Fruit fly (Drosophila melanogaster) whole organism, embryonic: ENCODE results near the gene cysu.

Source experiments
- Antp ChIP-seq: fragments of 200-800 bp; sonication (Bioruptor generic); optimal IDR thresholded peaks from 3 replicates; lab custom pipeline; 2016; ENCODE audit warnings: missing biosample characterization, missing genetic modification characterization
- Bdp1 ChIP-seq: fragments of 200-800 bp; sonication (Bioruptor generic); optimal IDR thresholded peaks from 3 replicates; lab custom pipeline; 2016; ENCODE audit warnings: missing biosample characterization, missing genetic modification characterization
- CG1024 ChIP-seq: fragments of 200-800 bp; sonication (Bioruptor generic); IDR thresholded peaks from 2 replicates; pipeline ENCODE4 v1.3.6; 2022; ENCODE audit warnings: missing biosample characterization, missing genetic modification characterization
- CG10267 ChIP-seq: fragments of 200-800 bp; sonication (Bioruptor generic); optimal IDR thresholded peaks from 2 replicates; lab custom pipeline; 2018; ENCODE audit warnings: missing biosample characterization, mild to moderate bottlenecking, missing genetic modification characterization, moderate library complexity
- CG10431 ChIP-seq: fragments of 200-800 bp; sonication (Bioruptor generic); optimal IDR thresholded peaks from 3 replicates; lab custom pipeline; 2018; ENCODE audit warnings: missing biosample characterization, mild to moderate bottlenecking, missing genetic modification characterization
- CG11398 ChIP-seq: fragments of 200-800 bp; sonication (Bioruptor generic); optimal IDR thresholded peaks from 2 replicates; lab custom pipeline; 2016; ENCODE audit warnings: missing biosample characterization, missing genetic modification characterization
- CG11723 ChIP-seq: fragments of 200-800 bp; sonication (Bioruptor generic); optimal IDR thresholded peaks from 2 replicates; lab custom pipeline; 2017; ENCODE audit warnings: missing biosample characterization, mild to moderate bottlenecking, missing genetic modification characterization
- CG14050 ChIP-seq: fragments of 200-800 bp; sonication (Bioruptor generic); IDR thresholded peaks from 3 replicates; pipeline ENCODE4 v1.3.6; 2022; ENCODE audit warnings: missing biosample characterization, missing genetic modification characterization
- CG1602 ChIP-seq: fragments of 200-800 bp; sonication (Bioruptor generic); optimal IDR thresholded peaks from 3 replicates; lab custom pipeline; 2016; ENCODE audit warnings: missing biosample characterization, missing genetic modification characterization
- CG16813 ChIP-seq: fragments of 200-800 bp; sonication (Bioruptor generic); IDR thresholded peaks from 3 replicates; pipeline ENCODE4 v1.3.6; 2022; ENCODE audit warnings: missing biosample characterization, missing genetic modification characterization; ENCODE audit not compliant: partially characterized antibody
- CG17385 ChIP-seq: fragments of 200-800 bp; sonication (Bioruptor generic); optimal IDR thresholded peaks from 3 replicates; lab custom pipeline; 2018; ENCODE audit warnings: missing biosample characterization, mild to moderate bottlenecking, missing genetic modification characterization
- CG17829 ChIP-seq: fragments of 200-800 bp; optimal IDR thresholded peaks from 2 replicates; lab custom pipeline; 2019; ENCODE audit warnings: missing biosample characterization, mild to moderate bottlenecking, missing genetic modification characterization, moderate library complexity
- CG31224 ChIP-seq: fragments of 200-800 bp; sonication (Bioruptor generic); IDR thresholded peaks from 2 replicates; pipeline ENCODE4 v1.3.6; 2022; ENCODE audit warnings: missing biosample characterization, missing genetic modification characterization
- CG3838 ChIP-seq: fragments of 200-800 bp; sonication (Bioruptor generic); optimal IDR thresholded peaks from 3 replicates; lab custom pipeline; 2016; ENCODE audit warnings: missing biosample characterization, missing genetic modification characterization
- CG4360 ChIP-seq: fragments of 200-800 bp; sonication (Bioruptor generic); IDR thresholded peaks from 2 replicates; pipeline ENCODE4 v1.3.6; 2022; ENCODE audit warnings: missing biosample characterization, missing genetic modification characterization
- CG6683 ChIP-seq: fragments of 200-800 bp; sonication (Bioruptor generic); optimal IDR thresholded peaks from 2 replicates; lab custom pipeline; 2017; ENCODE audit warnings: missing biosample characterization, mild to moderate bottlenecking, missing genetic modification characterization, missing genetic modification reagents
- CG7372 ChIP-seq: fragments of 200-800 bp; sonication (Bioruptor generic); IDR thresholded peaks from 2 replicates; pipeline ENCODE4 v1.3.6; 2022; ENCODE audit warnings: missing biosample characterization, missing genetic modification characterization
- CG7745 ChIP-seq: fragments of 200-800 bp; sonication (Bioruptor generic); optimal IDR thresholded peaks from 2 replicates; lab custom pipeline; 2018; ENCODE audit warnings: missing biosample characterization, mild to moderate bottlenecking, missing genetic modification characterization, moderate library complexity
- CG7963 ChIP-seq: fragments of 200-800 bp; sonication (Bioruptor generic); IDR thresholded peaks from 3 replicates; pipeline ENCODE4 v1.3.6; 2022; ENCODE audit warnings: missing biosample characterization, missing genetic modification characterization; ENCODE audit not compliant: partially characterized antibody
- CG8944 ChIP-seq: fragments of 200-800 bp; sonication (Bioruptor generic); optimal IDR thresholded peaks from 3 replicates; lab custom pipeline; 2016; ENCODE audit warnings: missing biosample characterization, missing genetic modification characterization
- Chrac-16 ChIP-seq: fragments of 200-800 bp; sonication (Bioruptor generic); optimal IDR thresholded peaks from 3 replicates; lab custom pipeline; 2016; ENCODE audit warnings: missing biosample characterization, missing genetic modification characterization
- D ChIP-seq, 2 experiments: fragments of 200-800 bp in 1 of 2; fragments of >200 bp in 1 of 2; sonication (Bioruptor generic) in 1 of 2; optimal IDR thresholded peaks; 2 replicates in 1 of 2; 3 replicates in 1 of 2; lab custom pipeline; 2017; ENCODE audit warnings: mild to moderate bottlenecking in 1 of 2, missing biosample characterization in 1 of 2, missing genetic modification characterization in 1 of 2, missing genetic modification reagents in 1 of 2
- Dip2 ChIP-seq: fragments of 200-800 bp; sonication (Bioruptor generic); IDR thresholded peaks from 2 replicates; pipeline ENCODE4 v1.3.6; 2022; ENCODE audit warnings: missing biosample characterization, missing genetic modification characterization
- E2f1 ChIP-seq: fragments of 200-800 bp; sonication (Bioruptor generic); IDR thresholded peaks from 2 replicates; pipeline ENCODE4 v1.3.6; 2022; ENCODE audit warnings: missing biosample characterization, missing genetic modification characterization
- HLH4C ChIP-seq: fragments of 200-800 bp; sonication (Bioruptor generic); IDR thresholded peaks from 3 replicates; pipeline ENCODE4 v1.3.6; 2022; ENCODE audit warnings: missing biosample characterization, missing genetic modification characterization; ENCODE audit not compliant: partially characterized antibody
- Hr39 ChIP-seq: fragments of >200 bp; optimal IDR thresholded peaks from 2 replicates; lab custom pipeline; 2017
- Mad ChIP-seq: fragments of 200-800 bp; sonication (Bioruptor generic); optimal IDR thresholded peaks from 2 replicates; lab custom pipeline; 2016; ENCODE audit warnings: missing biosample characterization, missing genetic modification characterization
- Meics ChIP-seq: fragments of 200-800 bp; sonication (Bioruptor generic); optimal IDR thresholded peaks from 2 replicates; lab custom pipeline; 2017; ENCODE audit warnings: missing biosample characterization, mild to moderate bottlenecking, missing genetic modification characterization
- NC2α ChIP-seq: fragments of 200-800 bp; sonication (Bioruptor generic); optimal IDR thresholded peaks from 2 replicates; lab custom pipeline; 2016; ENCODE audit warnings: missing biosample characterization, missing genetic modification characterization
- NFAT ChIP-seq: fragments of 200-800 bp; sonication (Bioruptor generic); IDR thresholded peaks from 2 replicates; pipeline ENCODE4 v1.3.6; 2022; ENCODE audit warnings: missing biosample characterization, missing genetic modification characterization
- Nf-YB ChIP-seq: fragments of 200-800 bp; sonication (Bioruptor generic); optimal IDR thresholded peaks from 3 replicates; lab custom pipeline; 2019; ENCODE audit warnings: missing biosample characterization, mild to moderate bottlenecking, missing genetic modification characterization, moderate library complexity
- Ravus ChIP-seq: fragments of 200-800 bp; sonication (Bioruptor generic); IDR thresholded peaks from 2 replicates; pipeline ENCODE4 v1.3.6; 2022; ENCODE audit warnings: missing biosample characterization, missing genetic modification characterization
- ap ChIP-seq: fragments of 200-800 bp; sonication (Bioruptor generic); IDR thresholded peaks from 2 replicates; pipeline ENCODE4 v1.3.6; 2022; ENCODE audit warnings: missing biosample characterization, missing genetic modification characterization
- chm ChIP-seq: fragments of 200-800 bp; sonication (Bioruptor generic); IDR thresholded peaks from 2 replicates; pipeline ENCODE4 v1.3.6; 2022; ENCODE audit warnings: missing biosample characterization, missing genetic modification characterization
- dmrt11E ChIP-seq: fragments of 200-800 bp; sonication (Bioruptor generic); optimal IDR thresholded peaks from 3 replicates; lab custom pipeline; 2018; ENCODE audit warnings: missing biosample characterization, mild to moderate bottlenecking, missing genetic modification characterization, moderate library complexity
- ems ChIP-seq: fragments of 200-800 bp; sonication (Bioruptor generic); optimal IDR thresholded peaks from 3 replicates; lab custom pipeline; 2016; ENCODE audit warnings: missing biosample characterization, missing genetic modification characterization
- esg ChIP-seq: fragments of 200-800 bp; sonication (Bioruptor generic); conservative IDR thresholded peaks from 2 replicates; pipeline ENCODE4 v1.3.6; 2022; ENCODE audit warnings: missing biosample characterization, missing genetic modification characterization
- exex ChIP-seq: fragments of 200-800 bp; sonication (Bioruptor generic); optimal IDR thresholded peaks from 4 replicates; lab custom pipeline; 2018; ENCODE audit warnings: missing biosample characterization, mild to moderate bottlenecking, missing genetic modification characterization, moderate library complexity
- fd102C ChIP-seq: fragments of 200-800 bp; sonication (Bioruptor generic); optimal IDR thresholded peaks from 2 replicates; lab custom pipeline; 2018; ENCODE audit warnings: missing biosample characterization, mild to moderate bottlenecking, missing genetic modification characterization, moderate library complexity
- fd96Cb ChIP-seq: fragments of 200-800 bp; sonication (Bioruptor generic); optimal IDR thresholded peaks from 2 replicates; lab custom pipeline; 2018; ENCODE audit warnings: missing biosample characterization, mild to moderate bottlenecking, missing genetic modification characterization, moderate library complexity
- ftz-f1 ChIP-seq: fragments of 200-800 bp; sonication (Bioruptor generic); optimal IDR thresholded peaks from 2 replicates; lab custom pipeline; 2016; ENCODE audit warnings: missing biosample characterization, missing genetic modification characterization
- gfzf ChIP-seq: fragments of 200-800 bp; sonication (Bioruptor generic); optimal IDR thresholded peaks from 2 replicates; lab custom pipeline; 2016; ENCODE audit warnings: missing biosample characterization, mild to moderate bottlenecking, missing genetic modification characterization, moderate library complexity
- insv ChIP-seq, 2 experiments: fragments of 200-800 bp; sonication (Bioruptor generic); optimal IDR thresholded peaks; 3 replicates each; lab custom pipeline; 2016 to 2018; ENCODE audit warnings: missing biosample characterization in 2 of 2, missing genetic modification characterization in 2 of 2
- kah ChIP-seq: fragments of 200-800 bp; sonication (Bioruptor generic); optimal IDR thresholded peaks from 2 replicates; lab custom pipeline; 2018; ENCODE audit warnings: missing biosample characterization, mild to moderate bottlenecking, missing genetic modification characterization
- onecut ChIP-seq: fragments of 200-800 bp; sonication (Bioruptor generic); IDR thresholded peaks from 2 replicates; pipeline ENCODE4 v1.3.6; 2022; ENCODE audit warnings: missing biosample characterization, missing genetic modification characterization
- sens ChIP-seq: fragments of 200-800 bp; sonication (Bioruptor generic); peaks from one replicate; lab custom pipeline; 2016; ENCODE audit warnings: missing biosample characterization, missing genetic modification characterization
- stwl ChIP-seq: fragments of 200-800 bp; sonication (Bioruptor generic); optimal IDR thresholded peaks from 3 replicates; lab custom pipeline; 2018; ENCODE audit warnings: missing biosample characterization, mild to moderate bottlenecking, missing genetic modification characterization, moderate library complexity
- tgo ChIP-seq: fragments of 200-800 bp; sonication (Bioruptor generic); IDR thresholded peaks from 3 replicates; pipeline ENCODE4 v1.3.6; 2022; ENCODE audit warnings: missing biosample characterization, missing genetic modification characterization
- toy ChIP-seq: fragments of 200-800 bp; sonication (Bioruptor generic); IDR thresholded peaks from 2 replicates; pipeline ENCODE4 v1.3.6; 2022; ENCODE audit warnings: missing biosample characterization, missing genetic modification characterization
- zfh2 ChIP-seq: fragments of 200-800 bp; sonication (Bioruptor generic); optimal IDR thresholded peaks from 2 replicates; lab custom pipeline; 2016; ENCODE audit warnings: missing biosample characterization, missing genetic modification characterization

The cysu gene

dm6 chr3R:17385329-17386019 lies 40.1 kb upstream of the cysu start (continued):
- TF ChIP-seq CG14050 (GFP tag; lab: Robert Waterston, UW) = peak; percentile 20; the same call in 2 of the 3 replicates
- TF ChIP-seq sens = peak; percentile 90
- peak; percentile 59 for TF ChIP-seq Bdp1
- TF ChIP-seq NFAT (GFP tag; lab: Robert Waterston, UW) = peak; percentile 54
- peak; percentile 24 for TF ChIP-seq fd102C (GFP tag; lab: Kevin White, UChicago)
- peak; percentile 56 for TF ChIP-seq CG17829 (tag; lab: Kevin White, UChicago)
- TF ChIP-seq CG3838 (GFP tag; lab: Kevin White, UChicago) = no peak
- TF ChIP-seq onecut (GFP tag; lab: Robert Waterston, UW) = no peak
- no peak for TF ChIP-seq CG6683 (GFP tag; lab: Kevin White, UChicago)
- peak; percentile 61 for TF ChIP-seq zfh2
- peak; percentile 81 for TF ChIP-seq ftz-f1 (GFP tag; lab: Kevin White, UChicago)
- no peak for TF ChIP-seq exex (tag; lab: Kevin White, UChicago)
- no peak for TF ChIP-seq HLH4C
- no peak for TF ChIP-seq kah (GFP tag; lab: Kevin White, UChicago)
- no peak for TF ChIP-seq Nf-YB (GFP tag; lab: Kevin White, UChicago)
- peak; percentile 3 for TF ChIP-seq CG17385 (GFP tag; lab: Kevin White, UChicago)
- peak; percentile 97 for TF ChIP-seq stwl (tag; lab: Kevin White, UChicago)
- peak; percentile 16 for TF ChIP-seq dmrt11E (tag; lab: Kevin White, UChicago)
- peak; percentile 68 for TF ChIP-seq Meics (GFP tag; lab: Kevin White, UChicago)
- no peak for TF ChIP-seq CG1024 (GFP tag; lab: Robert Waterston, UW)
- no peak for TF ChIP-seq Dip2 (GFP tag; lab: Robert Waterston, UW)
- TF ChIP-seq CG31224 (GFP tag; lab: Robert Waterston, UW) = no peak
- peak; percentile 41 for TF ChIP-seq ems (GFP tag; lab: Kevin White, UChicago)
- no peak for TF ChIP-seq Ravus (GFP tag; lab: Robert Waterston, UW)
- peak; percentile 16 for TF ChIP-seq CG11398 (GFP tag; lab: Kevin White, UChicago)
- no peak for TF ChIP-seq CG11723
- no peak for TF ChIP-seq CG7963 (GFP tag; lab: Robert Waterston, UW)
- no peak for TF ChIP-seq toy (GFP tag; lab: Robert Waterston, UW)
- peak in 1 of 2 experiments; percentile 36 for TF ChIP-seq insv (GFP tag; optimal IDR thresholded peaks at IDR 0.05; lab: Kevin White, UChicago)
- 0 out of 2 replicates have a peak, but pooled peaks have one; percentile 18 for TF ChIP-seq E2f1 (GFP tag; lab: Robert Waterston, UW)
- peak; percentile 71; the same call in 2 of the 3 replicates for TF ChIP-seq tgo (GFP tag; lab: Robert Waterston, UW)
- peak; percentile 98 for TF ChIP-seq CG10267
- no peak for TF ChIP-seq D (optimal IDR thresholded peaks at IDR 0.05; lab: Kevin White, UChicago)
- no peak for TF ChIP-seq D (GFP tag; optimal IDR thresholded peaks at IDR 0.05; lab: Kevin White, UChicago)
- TF ChIP-seq Hr39 = no peak
- peak; percentile 4 for TF ChIP-seq CG10431 (GFP tag; lab: Kevin White, UChicago)
- no peak for TF ChIP-seq NC2α (GFP tag; lab: Kevin White, UChicago)
- TF ChIP-seq CG4360 (GFP tag; lab: Robert Waterston, UW) = peak; percentile 24; the same call in 1 of the 2 replicates
- peak; percentile 85 for TF ChIP-seq Antp (GFP tag; lab: Kevin White, UChicago)
- peak; percentile 30 for TF ChIP-seq fd96Cb (tag; lab: Kevin White, UChicago)
- peak; percentile 31; the same call in 1 of the 2 replicates for TF ChIP-seq CG7372 (GFP tag; lab: Robert Waterston, UW)
- TF ChIP-seq CG16813 (GFP tag; lab: Robert Waterston, UW) = peak; percentile 8; the same call in 1 of the 3 replicates
- peak; percentile 55 for TF ChIP-seq Mad (GFP tag; lab: Kevin White, UChicago)
- TF ChIP-seq chm (GFP tag; lab: Robert Waterston, UW) = no peak; the same call in 1 of the 2 replicates
- TF ChIP-seq gfzf (GFP tag; lab: Kevin White, UChicago) = peak; percentile 84
- no peak for TF ChIP-seq CG7745 (tag; lab: Kevin White, UChicago)
- TF ChIP-seq esg (GFP tag; lab: Robert Waterston, UW) = peak; percentile 48; the same call in 1 of the 2 replicates
- no peak for TF ChIP-seq ap
- TF ChIP-seq CG1602 (GFP tag; lab: Kevin White, UChicago) = no peak
- peak; percentile 73 for TF ChIP-seq Chrac-16 (GFP tag; lab: Kevin White, UChicago)
- TF ChIP-seq CG8944 = peak; percentile 56
